Fruit fly (Drosophila melanogaster) whole organism, adult: Measurements from ENCODE around the gene Rcc1.

Source experiments
- CG7045 ChIP-seq: fragments of 200-800 bp; sonication (Bioruptor generic); optimal IDR thresholded peaks from 2 replicates; lab custom pipeline; 2017; ENCODE audit warnings: missing biosample characterization, mild to moderate bottlenecking, missing genetic modification characterization
- Crg-1 ChIP-seq: fragments of 200-800 bp; sonication (Bioruptor generic); optimal IDR thresholded peaks from 2 replicates; lab custom pipeline; 2016; ENCODE audit warnings: missing biosample characterization, missing genetic modification characterization
- Mnt ChIP-seq: fragments of 200-800 bp; sonication (Bioruptor generic); optimal IDR thresholded peaks from 2 replicates; lab custom pipeline; 2016; ENCODE audit warnings: missing biosample characterization, mild to moderate bottlenecking, missing genetic modification characterization
- cnc ChIP-seq, 2 experiments: fragments of >200 bp; optimal IDR thresholded peaks; 2 replicates each; lab custom pipeline; 2017

DNA sequence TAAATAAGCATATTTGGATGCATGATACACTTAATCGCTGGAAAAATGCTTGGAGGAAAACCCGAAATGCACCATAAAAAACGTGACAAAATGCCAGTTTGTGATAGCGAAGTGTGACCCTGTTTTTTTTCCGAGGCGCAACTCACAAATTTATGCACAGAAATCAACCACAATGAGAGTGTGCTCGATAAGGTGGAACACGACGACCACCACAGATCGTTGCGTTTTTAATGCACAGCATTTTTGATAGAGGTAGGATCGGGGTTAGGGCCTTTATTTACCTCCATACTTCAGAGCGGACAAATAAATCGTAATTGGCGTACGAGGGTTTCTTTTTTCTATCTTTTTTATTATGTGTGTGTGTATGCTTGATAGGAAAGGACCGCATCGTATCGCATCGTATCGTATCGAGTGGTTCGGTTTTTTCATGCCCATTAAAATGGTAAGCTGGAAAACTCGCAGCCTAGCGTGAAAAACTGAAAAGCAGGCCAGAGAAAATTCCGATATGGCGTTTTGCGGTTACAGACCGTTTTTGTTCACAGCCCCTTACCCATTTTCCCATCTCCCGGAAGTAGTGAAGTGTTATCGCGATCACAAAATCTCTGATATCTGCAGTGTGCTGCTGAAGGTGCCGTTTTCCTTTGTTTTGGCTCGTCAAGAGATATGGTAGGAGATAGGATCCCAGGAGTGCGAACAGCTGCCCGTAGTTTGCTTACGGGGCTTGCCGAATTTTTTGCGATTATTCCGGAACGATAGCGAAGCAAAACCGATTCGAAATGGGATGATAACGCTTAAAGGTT is 48.2 kb upstream of the Rcc1 start:
- TF ChIP-seq CG7045 (GFP tag; lab: Kevin White, UChicago) = no peak
- no peak for TF ChIP-seq Crg-1 (GFP tag; lab: Kevin White, UChicago)
- TF ChIP-seq cnc (optimal IDR thresholded peaks at IDR 0.05; lab: Kevin White, UChicago) = no peak
- no peak for TF ChIP-seq Mnt (GFP tag; lab: Kevin White, UChicago)
